Worm (Caenorhabditis elegans) whole organism, mixed stage, embryonic: ENCODE data around the gene R13A5.15.

ENCODE experiments used
- ceh-43 ChIP-seq: fragments of 200-800 bp; sonication (Bioruptor generic); optimal IDR thresholded peaks from 2 replicates; lab custom pipeline; 2018; ENCODE audit warnings: mild to moderate bottlenecking, missing genetic modification characterization, moderate library complexity, missing compliant biosample characterization
- mab-5 ChIP-seq: fragments of 150-350 bp; optimal IDR thresholded peaks from 2 replicates; lab custom pipeline; 2014; ENCODE audit warnings: missing biosample characterization, missing genetic modification characterization
- unc-62 ChIP-seq: fragments of 150-350 bp; optimal IDR thresholded peaks from 2 replicates; lab custom pipeline; 2014; ENCODE audit warnings: missing biosample characterization, missing genetic modification reagents, missing genetic modification characterization

DNA sequence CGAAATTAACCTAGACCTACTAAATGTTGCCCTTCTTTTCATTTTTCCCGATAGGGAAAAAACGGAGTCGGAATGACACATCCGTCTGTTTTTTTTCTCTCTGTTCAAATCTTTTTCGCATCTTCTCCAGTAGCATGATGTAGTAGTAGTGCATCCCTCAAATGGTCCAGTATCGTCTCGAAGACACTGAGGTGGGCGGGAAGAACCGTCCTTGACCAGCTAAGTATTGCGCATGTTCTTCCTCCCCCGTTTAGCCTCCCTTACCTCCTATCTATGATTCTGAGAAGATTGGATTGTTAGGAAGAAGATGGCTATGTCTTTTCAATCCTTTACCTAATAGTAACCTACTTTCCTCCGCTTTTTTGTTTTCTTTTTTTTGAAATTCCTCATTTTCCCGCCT lies 34.8 kb upstream of the R13A5.15 start:
- TF ChIP-seq mab-5 (no peak), ceh-43 (GFP tag; lab: Kevin White, UChicago) (no peak), unc-62 (GFP tag; lab: Kevin White, UChicago) (no peak)
